Fruit fly (Drosophila melanogaster) whole organism, embryonic: ENCODE measurements around the gene nonC.

Source experiments
- Atf-2 ChIP-seq: fragments of 200-800 bp; sonication (Bioruptor generic); optimal IDR thresholded peaks from 2 replicates; lab custom pipeline; 2016; ENCODE audit warnings: missing biosample characterization, missing genetic modification characterization
- Awh ChIP-seq: fragments of 200-800 bp; sonication (Bioruptor generic); IDR thresholded peaks from 2 replicates; pipeline ENCODE4, ENCODE4 v1.3.6; 2022; ENCODE audit warnings: missing biosample characterization, missing genetic modification characterization
- BEAF-32 ChIP-seq: fragments of 200-800 bp; sonication (Bioruptor generic); optimal IDR thresholded peaks from 3 replicates; lab custom pipeline; 2017; ENCODE audit warnings: missing biosample characterization, missing genetic modification characterization, mild to moderate bottlenecking, moderate library complexity, missing genetic modification reagents
- Bdp1 ChIP-seq: fragments of 200-800 bp; sonication (Bioruptor generic); optimal IDR thresholded peaks from 3 replicates; lab custom pipeline; 2016; ENCODE audit warnings: missing biosample characterization, missing genetic modification characterization
- CG11247 ChIP-seq: fragments of 200-800 bp; sonication (Bioruptor generic); IDR thresholded peaks from 2 replicates; pipeline ENCODE4 v1.3.6; 2022; ENCODE audit warnings: missing biosample characterization, missing genetic modification characterization
- CG11398 ChIP-seq: fragments of 200-800 bp; sonication (Bioruptor generic); optimal IDR thresholded peaks from 2 replicates; lab custom pipeline; 2016; ENCODE audit warnings: missing biosample characterization, missing genetic modification characterization
- CG12236 ChIP-seq: fragments of 200-800 bp; sonication (Bioruptor generic); optimal IDR thresholded peaks from 2 replicates; lab custom pipeline; 2016; ENCODE audit warnings: missing biosample characterization, missing genetic modification characterization
- CG12299 ChIP-seq: fragments of 200-800 bp; sonication (Bioruptor generic); optimal IDR thresholded peaks from 2 replicates; lab custom pipeline; 2018; ENCODE audit warnings: missing biosample characterization, mild to moderate bottlenecking, missing genetic modification characterization
- CG1233 ChIP-seq: fragments of 200-800 bp; sonication (Bioruptor generic); optimal IDR thresholded peaks from 4 replicates; lab custom pipeline; 2018; ENCODE audit warnings: missing biosample characterization, mild to moderate bottlenecking, missing genetic modification characterization
- CG13424 ChIP-seq: fragments of 200-800 bp; sonication (Bioruptor generic); optimal IDR thresholded peaks from 2 replicates; lab custom pipeline; 2019; ENCODE audit warnings: missing biosample characterization, mild to moderate bottlenecking, missing genetic modification characterization, moderate library complexity
- CG14050 ChIP-seq: fragments of 200-800 bp; sonication (Bioruptor generic); IDR thresholded peaks from 3 replicates; pipeline ENCODE4 v1.3.6; 2022; ENCODE audit warnings: missing biosample characterization, missing genetic modification characterization
- CG17186 ChIP-seq: fragments of 200-800 bp; sonication (Bioruptor generic); optimal IDR thresholded peaks from 3 replicates; lab custom pipeline; 2017; ENCODE audit warnings: missing biosample characterization, missing genetic modification reagents, missing genetic modification characterization
- CG17912 ChIP-seq: fragments of 200-800 bp; sonication (Bioruptor generic); optimal IDR thresholded peaks from 2 replicates; lab custom pipeline; 2018; ENCODE audit warnings: missing biosample characterization, mild to moderate bottlenecking, missing genetic modification characterization
- CG2116 ChIP-seq: fragments of 200-800 bp; sonication (Bioruptor generic); optimal IDR thresholded peaks from 3 replicates; lab custom pipeline; 2018; ENCODE audit warnings: missing biosample characterization, mild to moderate bottlenecking, missing genetic modification characterization
- CG4707 ChIP-seq: fragments of 200-800 bp; sonication (Bioruptor generic); optimal IDR thresholded peaks from 2 replicates; lab custom pipeline; 2018; ENCODE audit warnings: missing biosample characterization, mild to moderate bottlenecking, missing genetic modification characterization, moderate library complexity
- CG5245 ChIP-seq: fragments of 200-800 bp; sonication (Bioruptor generic); optimal IDR thresholded peaks from 3 replicates; lab custom pipeline; 2016; ENCODE audit warnings: missing biosample characterization, missing genetic modification characterization
- CG6765 ChIP-seq: fragments of 200-800 bp; sonication (Bioruptor generic); optimal IDR thresholded peaks from 3 replicates; lab custom pipeline; 2017; ENCODE audit warnings: missing biosample characterization, mild to moderate bottlenecking, missing genetic modification characterization
- CG6813 ChIP-seq: fragments of 200-800 bp; sonication (Bioruptor generic); optimal IDR thresholded peaks from 2 replicates; lab custom pipeline; 2017; ENCODE audit warnings: missing biosample characterization, missing genetic modification characterization, mild to moderate bottlenecking, moderate library complexity, missing genetic modification reagents
- CG9932 ChIP-seq: fragments of 200-800 bp; sonication (Bioruptor generic); IDR thresholded peaks from 2 replicates; pipeline ENCODE4 v1.3.6; 2022; ENCODE audit warnings: missing biosample characterization, missing genetic modification characterization
- Camta ChIP-seq: fragments of 200-800 bp; sonication (Bioruptor generic); optimal IDR thresholded peaks from 2 replicates; lab custom pipeline; 2016; ENCODE audit warnings: missing biosample characterization, missing genetic modification characterization
- Doc2 ChIP-seq: fragments of 200-800 bp; sonication (Bioruptor generic); IDR thresholded peaks from 2 replicates; pipeline ENCODE4 v1.3.6; 2022; ENCODE audit warnings: missing biosample characterization, missing genetic modification characterization
- HLH3B ChIP-seq: fragments of 200-800 bp; sonication (Bioruptor generic); IDR thresholded peaks from 2 replicates; pipeline ENCODE4 v1.3.6; 2022; ENCODE audit warnings: missing biosample characterization, missing genetic modification characterization
- HmgD ChIP-seq: fragments of 200-800 bp; sonication (Bioruptor generic); optimal IDR thresholded peaks from 3 replicates; lab custom pipeline; 2016; ENCODE audit warnings: missing biosample characterization, missing genetic modification characterization
- Hsf ChIP-seq: fragments of 200-800 bp; sonication (Bioruptor generic); optimal IDR thresholded peaks from 3 replicates; lab custom pipeline; 2016; ENCODE audit warnings: missing biosample characterization, missing genetic modification characterization
- Meics ChIP-seq: fragments of 200-800 bp; sonication (Bioruptor generic); optimal IDR thresholded peaks from 2 replicates; lab custom pipeline; 2017; ENCODE audit warnings: missing biosample characterization, mild to moderate bottlenecking, missing genetic modification characterization
- Myb ChIP-seq: fragments of 200-800 bp; sonication (Bioruptor generic); optimal IDR thresholded peaks from 2 replicates; lab custom pipeline; 2016; ENCODE audit warnings: missing biosample characterization, missing genetic modification characterization
- Nf-YB ChIP-seq: fragments of 200-800 bp; sonication (Bioruptor generic); optimal IDR thresholded peaks from 3 replicates; lab custom pipeline; 2019; ENCODE audit warnings: missing biosample characterization, mild to moderate bottlenecking, missing genetic modification characterization, moderate library complexity
- Oli ChIP-seq: fragments of 200-800 bp; sonication (Bioruptor generic); optimal IDR thresholded peaks from 2 replicates; lab custom pipeline; 2018; ENCODE audit warnings: missing biosample characterization, mild to moderate bottlenecking, missing genetic modification characterization, moderate library complexity
- Pdp1 ChIP-seq, 2 experiments: fragments of 200-800 bp; sonication (Bioruptor generic); optimal IDR thresholded peaks; 3 replicates each; lab custom pipeline; 2016; ENCODE audit warnings: missing biosample characterization in 2 of 2, missing genetic modification characterization in 2 of 2, mild to moderate bottlenecking in 1 of 2, moderate library complexity in 1 of 2
- Ravus ChIP-seq: fragments of 200-800 bp; sonication (Bioruptor generic); IDR thresholded peaks from 2 replicates; pipeline ENCODE4 v1.3.6; 2022; ENCODE audit warnings: missing biosample characterization, missing genetic modification characterization
- Six4 ChIP-seq: fragments of 200-800 bp; sonication (Bioruptor generic); optimal IDR thresholded peaks from 2 replicates; lab custom pipeline; 2016; ENCODE audit warnings: missing biosample characterization, missing genetic modification characterization
- Spps ChIP-seq: fragments of 200-800 bp; sonication (Bioruptor generic); optimal IDR thresholded peaks from 2 replicates; lab custom pipeline; 2018; ENCODE audit warnings: missing biosample characterization, mild to moderate bottlenecking, missing genetic modification characterization
- TFAM ChIP-seq: fragments of 200-800 bp; sonication (Bioruptor generic); optimal IDR thresholded peaks from 2 replicates; lab custom pipeline; 2017; ENCODE audit warnings: missing biosample characterization, missing genetic modification characterization, inconsistent platforms
- ato ChIP-seq: fragments of 200-800 bp; sonication (Bioruptor generic); IDR thresholded peaks from 2 replicates; pipeline ENCODE4 v1.3.6; 2022; ENCODE audit warnings: missing biosample characterization, missing genetic modification characterization; ENCODE audit not compliant: partially characterized antibody
- dmrt99B ChIP-seq: fragments of 200-800 bp; sonication (Bioruptor generic); optimal IDR thresholded peaks from 2 replicates; lab custom pipeline; 2018; ENCODE audit warnings: missing biosample characterization, mild to moderate bottlenecking, missing genetic modification characterization, moderate library complexity
- fd96Cb ChIP-seq: fragments of 200-800 bp; sonication (Bioruptor generic); optimal IDR thresholded peaks from 2 replicates; lab custom pipeline; 2018; ENCODE audit warnings: missing biosample characterization, mild to moderate bottlenecking, missing genetic modification characterization, moderate library complexity
- gcm2 ChIP-seq: fragments of 200-800 bp; sonication (Bioruptor generic); optimal IDR thresholded peaks from 2 replicates; lab custom pipeline; 2016; ENCODE audit warnings: missing biosample characterization, missing genetic modification characterization
- jumu ChIP-seq: fragments of 200-800 bp; sonication (Bioruptor generic); optimal IDR thresholded peaks from 3 replicates; lab custom pipeline; 2016; ENCODE audit warnings: missing biosample characterization, missing genetic modification characterization
- knrl ChIP-seq: fragments of 200-800 bp; sonication (Bioruptor generic); IDR thresholded peaks from 3 replicates; pipeline ENCODE4 v1.3.6; 2022; ENCODE audit warnings: missing biosample characterization, missing genetic modification characterization; ENCODE audit not compliant: partially characterized antibody
- lbe ChIP-seq: fragments of 200-800 bp; sonication (Bioruptor generic); optimal IDR thresholded peaks from 2 replicates; lab custom pipeline; 2016; ENCODE audit warnings: missing biosample characterization, mild to moderate bottlenecking, missing genetic modification characterization
- p53 ChIP-seq: fragments of 200-800 bp; sonication (Bioruptor generic); optimal IDR thresholded peaks from 2 replicates; lab custom pipeline; 2016; ENCODE audit warnings: missing biosample characterization, missing genetic modification characterization
- pb ChIP-seq: fragments of 200-800 bp; sonication (Bioruptor generic); optimal IDR thresholded peaks from 3 replicates; lab custom pipeline; 2016; ENCODE audit warnings: missing biosample characterization, missing genetic modification characterization
- prd ChIP-seq, 3 experiments: fragments of >200 bp in 2 of 3; fragments of 200-800 bp in 1 of 3; sonication (Bioruptor generic) in 1 of 3; optimal IDR thresholded peaks in 2 of 3; IDR thresholded peaks in 1 of 3; 2 replicates in 2 of 3; 3 replicates in 1 of 3; pipeline versions ENCODE4 v1.3.6 to Lab custom; 2017 to 2022; ENCODE audit warnings: missing biosample characterization in 1 of 3, missing genetic modification characterization in 1 of 3
- ranshi ChIP-seq: fragments of 200-800 bp; sonication (Bioruptor generic); IDR thresholded peaks from 2 replicates; pipeline ENCODE4 v1.3.6; 2022; ENCODE audit warnings: missing biosample characterization, missing genetic modification characterization
- sd ChIP-seq: fragments of 200-800 bp; sonication (Bioruptor generic); optimal IDR thresholded peaks from 3 replicates; lab custom pipeline; 2018; ENCODE audit warnings: missing biosample characterization, mild to moderate bottlenecking, missing genetic modification characterization, moderate library complexity
- slou ChIP-seq: fragments of 200-800 bp; sonication (Bioruptor generic); optimal IDR thresholded peaks from 3 replicates; lab custom pipeline; 2016; ENCODE audit warnings: missing biosample characterization, missing genetic modification characterization
- sug ChIP-seq: fragments of 200-800 bp; optimal IDR thresholded peaks from 2 replicates; lab custom pipeline; 2019; ENCODE audit warnings: missing biosample characterization, mild to moderate bottlenecking, missing genetic modification characterization, moderate library complexity
- tgo ChIP-seq: fragments of 200-800 bp; sonication (Bioruptor generic); IDR thresholded peaks from 3 replicates; pipeline ENCODE4 v1.3.6; 2022; ENCODE audit warnings: missing biosample characterization, missing genetic modification characterization
- tx ChIP-seq: fragments of 200-800 bp; sonication (Bioruptor generic); optimal IDR thresholded peaks from 2 replicates; lab custom pipeline; 2016; ENCODE audit warnings: missing biosample characterization, missing genetic modification characterization
- zfh2 ChIP-seq: fragments of 200-800 bp; sonication (Bioruptor generic); optimal IDR thresholded peaks from 2 replicates; lab custom pipeline; 2016; ENCODE audit warnings: missing biosample characterization, missing genetic modification characterization

nonC gene

DNA sequence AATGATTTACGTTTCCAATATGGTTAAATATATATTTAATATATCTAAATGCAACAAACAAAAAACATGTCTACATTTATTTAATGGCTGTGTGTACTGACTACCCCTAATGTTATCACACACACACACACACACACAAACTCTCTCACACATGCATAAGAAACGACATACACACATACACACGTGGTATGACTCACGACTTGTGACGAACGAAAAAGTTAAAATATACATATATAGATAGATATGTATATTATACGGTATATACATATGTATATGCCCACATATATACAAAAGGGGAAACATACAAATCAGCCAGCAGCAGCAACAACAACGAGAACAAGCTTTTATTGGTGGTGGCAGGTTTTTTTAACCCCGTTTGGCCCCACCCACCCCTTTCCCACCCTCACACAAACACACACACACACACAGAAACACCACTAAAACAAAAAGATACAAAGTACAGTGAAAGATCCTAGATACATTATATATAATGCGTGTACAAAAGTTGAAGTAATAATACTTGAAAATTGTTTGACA, 50.7 kb downstream of the nonC start:
- TF ChIP-seq CG17912 (GFP tag; lab: Kevin White, UChicago) (no peak), sd (peak; percentile 23), BEAF-32 (GFP tag; lab: Kevin White, UChicago) (no peak), fd96Cb (no peak), ato (GFP tag; lab: Robert Waterston, UW) (no peak), CG14050 (GFP tag; lab: Robert Waterston, UW) (no peak), CG12236 (GFP tag; lab: Kevin White, UChicago) (no peak), zfh2 (no peak), Ravus (GFP tag; lab: Robert Waterston, UW) (no peak), Six4 (GFP tag; lab: Kevin White, UChicago) (no peak), Atf-2 (no peak), HmgD (GFP tag; lab: Kevin White, UChicago) (no peak), CG11398 (GFP tag; lab: Kevin White, UChicago) (no peak), sug (tag; lab: Kevin White, UChicago) (no peak), Meics (GFP tag; lab: Kevin White, UChicago) (peak; percentile 25), dmrt99B (tag; lab: Kevin White, UChicago) (peak; percentile 32), Bdp1 (no peak), CG6765 (GFP tag; lab: Kevin White, UChicago) (no peak), pb (no peak), HLH3B (GFP tag; lab: Robert Waterston, UW) (no peak), Doc2 (no peak), tgo (GFP tag; lab: Robert Waterston, UW) (no peak), gcm2 (GFP tag; lab: Kevin White, UChicago) (no peak), CG13424 (tag; lab: Kevin White, UChicago) (peak; percentile 4), TFAM (no peak), lbe (no peak), Camta (GFP tag; lab: Kevin White, UChicago) (no peak), ranshi (GFP tag; lab: Robert Waterston, UW) (no peak), tx (GFP tag; lab: Kevin White, UChicago) (no peak), Oli (tag; lab: Kevin White, UChicago) (no peak), knrl (0 out of 3 replicates have a peak, but pooled peaks have one; percentile 6), CG6813 (GFP tag; lab: Kevin White, UChicago) (no peak), Awh (GFP tag; lab: Robert Waterston, UW) (no peak), CG5245 (GFP tag; lab: Kevin White, UChicago) (no peak), Hsf (GFP tag; lab: Kevin White, UChicago) (no peak), slou (GFP tag; lab: Kevin White, UChicago) (no peak), p53 (no peak), Nf-YB (GFP tag; lab: Kevin White, UChicago) (peak; percentile 13), CG2116 (GFP tag; lab: Kevin White, UChicago) (no peak), prd (optimal IDR thresholded peaks at IDR 0.05; lab: Kevin White, UChicago) (no peak), prd (GFP tag; IDR thresholded peaks at IDR 0.05; lab: Robert Waterston, UW) (0 out of 3 replicates have a peak, but pooled peaks have one; percentile 5), jumu (no peak), Myb (no peak), CG4707 (no peak), CG12299 (tag; lab: Kevin White, UChicago) (no peak), CG11247 (no peak), CG17186 (GFP tag; lab: Kevin White, UChicago) (no peak), Pdp1 (GFP tag; optimal IDR thresholded peaks at IDR 0.05; lab: Kevin White, UChicago) (no peak), CG9932 (GFP tag; lab: Robert Waterston, UW) (no peak), Spps (no peak), CG1233 (GFP tag; lab: Kevin White, UChicago) (no peak)
